Worm (Caenorhabditis elegans) whole organism, mixed stage, embryonic: ENCODE measurements around the gene chil-14.

ENCODE experiments used
- bed-3 ChIP-seq: fragments of 200-800 bp; sonication (Bioruptor generic); optimal IDR thresholded peaks from 3 replicates; lab custom pipeline; 2018; ENCODE audit warnings: mild to moderate bottlenecking, missing genetic modification characterization, moderate library complexity, missing compliant biosample characterization
- blmp-1 ChIP-seq: fragments of 150-350 bp; optimal IDR thresholded peaks from 2 replicates; lab custom pipeline; 2014; ENCODE audit warnings: missing biosample characterization, missing genetic modification characterization
- elt-1 ChIP-seq: sonication (generic microtip); optimal IDR thresholded peaks from 2 replicates; lab custom pipeline; 2017; ENCODE audit warnings: missing genetic modification characterization, mild to moderate bottlenecking, missing compliant biosample characterization, antibody characterized with exemption, moderate library complexity, borderline replicate concordance; ENCODE audit not compliant: insufficient read depth
- nhr-237 ChIP-seq: fragments of 150-350 bp; optimal IDR thresholded peaks from 2 replicates; lab custom pipeline; 2014; ENCODE audit warnings: missing biosample characterization, missing genetic modification characterization
- pha-4 ChIP-seq: fragments of 150-350 bp; optimal IDR thresholded peaks from 2 replicates; lab custom pipeline; 2018; ENCODE audit warnings: missing biosample characterization, missing genetic modification reagents, missing genetic modification characterization
- snpc-4 ChIP-seq: fragments of 150-350 bp; optimal IDR thresholded peaks from 2 replicates; lab custom pipeline; 2014; ENCODE audit warnings: missing biosample characterization, missing genetic modification characterization
- sptf-1 ChIP-seq: sonication (generic microtip); optimal IDR thresholded peaks from 2 replicates; lab custom pipeline; 2017; ENCODE audit warnings: mild to moderate bottlenecking, missing genetic modification characterization, moderate library complexity, missing compliant biosample characterization
- unc-62 ChIP-seq: fragments of 150-350 bp; optimal IDR thresholded peaks from 2 replicates; lab custom pipeline; 2014; ENCODE audit warnings: missing biosample characterization, missing genetic modification reagents, missing genetic modification characterization

- TF ChIP-seq pha-4 (no peak), snpc-4 (no peak), unc-62 (GFP tag; lab: Kevin White, UChicago) (no peak), blmp-1 (tag; lab: Kevin White, UChicago) (no peak), sptf-1 (tag; lab: Kevin White, UChicago) (no peak), elt-1 (no peak), nhr-237 (tag; lab: Kevin White, UChicago) (no peak), bed-3 (GFP tag; lab: Kevin White, UChicago) (no peak)
These were observed 9.8 kb upstream of the chil-14 start, which contains the start of gene cnc-5 for ce11 chrV:1445081-1445480.
